Worm (Caenorhabditis elegans) whole organism, L3 larva: ENCODE results near the gene djr-1.1.

Experiments
- ama-1 ChIP-seq: fragments of 150-350 bp; optimal IDR thresholded peaks from 2 replicates; lab custom pipeline; 2018
- ceh-16 ChIP-seq: sonication (generic microtip); optimal IDR thresholded peaks from 2 replicates; lab custom pipeline; 2017; ENCODE audit warnings: missing biosample characterization, missing genetic modification characterization
- elt-3 ChIP-seq, 3 experiments: fragments of 150-350 bp in 1 of 3; sonication (generic microtip) in 2 of 3; optimal IDR thresholded peaks; 2 replicates in 2 of 3; 4 replicates in 1 of 3; lab custom pipeline; 2014 to 2017; ENCODE audit warnings: missing biosample characterization in 3 of 3, missing genetic modification characterization in 3 of 3
- fos-1 ChIP-seq: fragments of 150-350 bp; optimal IDR thresholded peaks from 2 replicates; lab custom pipeline; 2014; ENCODE audit warnings: missing biosample characterization, missing genetic modification characterization
- mml-1 ChIP-seq: fragments of 150-350 bp; sonication (generic microtip); optimal IDR thresholded peaks from 3 replicates; lab custom pipeline; 2014; ENCODE audit warnings: missing biosample characterization, missing genetic modification characterization
- nhr-25 ChIP-seq: sonication (generic microtip); optimal IDR thresholded peaks from 2 replicates; lab custom pipeline; 2017; ENCODE audit warnings: missing biosample characterization, missing genetic modification characterization
- pha-4 ChIP-seq: fragments of 150-350 bp; optimal IDR thresholded peaks from 2 replicates; lab custom pipeline; 2014; ENCODE audit warnings: missing biosample characterization, missing genetic modification reagents, missing genetic modification characterization
- zag-1 ChIP-seq: fragments of 150-350 bp; optimal IDR thresholded peaks from 2 replicates; lab custom pipeline; 2014; ENCODE audit warnings: missing biosample characterization, missing genetic modification characterization
- ztf-4 ChIP-seq: fragments of 150-350 bp; optimal IDR thresholded peaks from 2 replicates; lab custom pipeline; 2014; ENCODE audit warnings: missing biosample characterization, missing genetic modification characterization

- TF ChIP-seq elt-3 (tag; optimal IDR thresholded peaks at IDR 0.05; lab: Kevin White, UChicago) (no peak), ceh-16 (tag; lab: Kevin White, UChicago) (no peak), mml-1 (tag; lab: Kevin White, UChicago) (no peak), ama-1 (lab: Kevin White, UChicago) (no peak), pha-4 (no peak), zag-1 (tag; lab: Kevin White, UChicago) (no peak), nhr-25 (tag; lab: Kevin White, UChicago) (no peak), fos-1 (tag; lab: Kevin White, UChicago) (no peak), ztf-4 (no peak)
Measured at ce11 chrII:325639-326350, 35.4 kb downstream of the djr-1.1 start, which contains the start of gene sgcb-1.
